Worm (Caenorhabditis elegans) whole organism, midembryonic: Measurements from ENCODE around the gene str-112.

Source experiments
- flt-1 ChIP-seq: fragments of 200-800 bp; sonication (Bioruptor generic); IDR thresholded peaks from 2 replicates; pipeline ENCODE4 v1.3.6; 2022; ENCODE audit warnings: missing genetic modification characterization, missing compliant biosample characterization
- med-1 ChIP-seq: sonication (generic microtip); optimal IDR thresholded peaks from 2 replicates; lab custom pipeline; 2017; ENCODE audit warnings: missing genetic modification characterization, mild to moderate bottlenecking, missing compliant biosample characterization, antibody characterized with exemption, missing genetic modification reagents; ENCODE audit not compliant: insufficient read depth
- tab-1 ChIP-seq: fragments of 200-800 bp; sonication (Bioruptor generic); IDR thresholded peaks from 2 replicates; pipeline ENCODE4 v1.3.6; 2022; ENCODE audit warnings: missing genetic modification characterization, missing compliant biosample characterization

DNA sequence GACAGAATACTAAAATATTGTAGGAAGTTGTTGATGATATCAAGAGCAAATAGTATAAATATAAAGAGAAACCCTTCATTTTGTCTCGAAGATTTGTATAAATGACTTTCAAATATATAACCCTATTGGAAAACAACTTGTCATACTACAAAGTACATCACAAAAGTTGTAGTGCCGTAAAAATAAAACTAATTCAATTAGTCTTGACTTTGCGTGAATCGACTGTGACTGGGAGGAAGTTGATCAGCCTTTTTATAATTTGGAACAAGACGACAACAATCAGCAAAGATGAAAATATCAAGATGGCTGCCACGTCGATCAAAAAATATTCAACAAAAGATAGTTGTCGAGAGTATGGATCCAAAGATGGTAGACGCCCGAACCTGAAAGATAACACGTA is 3.6 kb upstream of the str-112 start, which contains the start of gene ugt-40:
- TF ChIP-seq med-1 (GFP tag; lab: Kevin White, UChicago) (no peak), flt-1 (no peak), tab-1 (no peak)
